Worm (Caenorhabditis elegans) whole organism, mixed stage, embryonic: ENCODE data around the gene C05E11.2.

Experiments used
- ztf-11 ChIP-seq: fragments of 150-350 bp; optimal IDR thresholded peaks from 2 replicates; lab custom pipeline; 2014; ENCODE audit warnings: missing biosample characterization, missing genetic modification characterization

Gene C05E11.2

DNA sequence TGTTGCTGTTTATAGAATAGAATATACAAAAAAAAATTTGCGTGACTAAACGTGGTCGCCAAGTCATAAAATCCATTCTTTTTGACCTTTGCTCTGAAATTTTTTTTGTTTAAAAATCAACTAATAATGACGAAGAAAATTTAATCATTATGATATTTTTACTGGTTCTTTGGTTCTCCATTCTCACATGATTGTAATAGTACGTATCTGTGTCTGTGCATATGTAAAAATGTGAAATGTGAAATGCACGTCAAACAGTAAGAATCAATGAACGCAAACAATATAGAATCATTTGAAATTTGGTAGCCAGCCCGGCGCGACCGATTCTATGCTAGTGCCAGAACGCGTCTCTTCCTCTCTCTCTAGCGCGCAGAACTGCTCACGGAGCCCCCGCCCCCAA, 50.1 kb downstream of the C05E11.2 start, which contains the start of gene hosl-1:
TSS of gene hosl-1 (plus strand) at position 301 of the 400 bp plus-strand sequence.
- no peak for TF ChIP-seq ztf-11
- TF ChIP-seq, all 35 proteins: peak for 0
